Worm (Caenorhabditis elegans): ENCODE measurements around the gene C06A6.7.

The C06A6.7 gene

ce11 chrIV:7879017-7879416 lies 40.7 kb upstream of the C06A6.7 start, which contains the start of gene srt-73:
Gene srt-73 (plus strand): TSS chrIV:7879317.
- TF ChIP-seq somi-1 (GFP tag; optimal IDR thresholded peaks at IDR 0.05) (no peak), Y53F4B.3 (GFP tag; IDR thresholded peaks at IDR 0.05) (no peak), tbx-9 (tag; optimal IDR thresholded peaks at IDR 0.05; ENCODE audit: borderline replicate concordance) (no peak), pbrm-1 (GFP tag; IDR thresholded peaks at IDR 0.05) (no peak), bed-2 (GFP tag; IDR thresholded peaks at IDR 0.05) (no peak), unc-62 (GFP tag; optimal IDR thresholded peaks at IDR 0.05) (no peak), ccch-3 (GFP tag; optimal IDR thresholded peaks at IDR 0.05) (no peak), sea-2 (GFP tag; IDR thresholded peaks at IDR 0.05) (no peak), nhr-179 (tag; optimal IDR thresholded peaks at IDR 0.05) (no peak), F23B12.7 (tag; optimal IDR thresholded peaks at IDR 0.05; ENCODE audit: insufficient read depth) (no peak), F52B5.7 (tag; optimal IDR thresholded peaks at IDR 0.05) (no peak), cebp-1 (GFP tag; IDR thresholded peaks at IDR 0.05) (no peak), cebp-1 (tag; optimal IDR thresholded peaks at IDR 0.05) (no peak), F39B2.1 (GFP tag; IDR thresholded peaks at IDR 0.05) (no peak), lin-35 (GFP tag; optimal IDR thresholded peaks at IDR 0.05) (no peak), Y56A3A.18 (GFP tag; IDR thresholded peaks at IDR 0.05) (no peak), nhr-120 (GFP tag; IDR thresholded peaks at IDR 0.05) (no peak)

DNA sequence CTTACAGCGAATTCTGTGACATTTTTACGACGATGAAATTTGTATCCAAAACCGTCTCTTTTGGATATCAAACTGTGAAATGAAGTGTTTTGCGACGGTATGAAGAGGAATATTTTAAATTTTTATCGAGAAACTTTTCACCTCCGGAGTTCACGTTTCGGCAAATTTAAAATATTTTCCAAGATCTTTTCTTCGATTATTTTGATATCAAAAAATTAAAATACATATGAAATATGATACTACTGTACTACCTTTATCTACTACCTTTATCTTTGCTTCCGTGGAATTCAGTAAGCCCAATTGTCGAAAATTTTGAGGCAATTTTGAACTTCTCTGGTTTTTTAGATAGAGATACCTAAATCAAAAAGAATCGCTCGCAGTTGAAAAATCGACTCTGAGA lies 39.5 kb upstream of the C06A6.7 start, which contains the start of gene kin-26:
Gene kin-26, minus strand, starts transcription at position 101 of the 400 bp plus-strand sequence.
- no peak for TF ChIP-seq let-607 (tag; optimal IDR thresholded peaks at IDR 0.05)
- no peak for TF ChIP-seq B0336.3 (GFP tag; IDR thresholded peaks at IDR 0.05)
- no peak for TF ChIP-seq madf-3 (GFP tag; IDR thresholded peaks at IDR 0.05)
- no peak for TF ChIP-seq F49E8.2 (tag; optimal IDR thresholded peaks at IDR 0.05; ENCODE audit: insufficient read depth)
- TF ChIP-seq chd-7 (tag; optimal IDR thresholded peaks at IDR 0.05): no peak
- TF ChIP-seq xnd-1 (tag; optimal IDR thresholded peaks at IDR 0.05): no peak
- no peak for TF ChIP-seq let-526 (GFP tag; IDR thresholded peaks at IDR 0.05)
- no peak for TF ChIP-seq egl-18 (GFP tag; IDR thresholded peaks at IDR 0.05)
- TF ChIP-seq zim-3 (tag; optimal IDR thresholded peaks at IDR 0.05): no peak
- no peak for TF ChIP-seq ztf-28 (GFP tag; IDR thresholded peaks at IDR 0.05)

ce11 chrIV:7877255-7877654 lies 38.9 kb upstream of the C06A6.7 start:
- TF ChIP-seq unc-130 (GFP tag; optimal IDR thresholded peaks at IDR 0.05) (no peak), lag-1 (GFP tag; IDR thresholded peaks at IDR 0.05) (no peak), ceh-40 (GFP tag; IDR thresholded peaks at IDR 0.05) (no peak), nhr-90 (tag; optimal IDR thresholded peaks at IDR 0.05) (no peak)

ce11 chrIV:7870451-7870850 lies 32.1 kb upstream of the C06A6.7 start, which contains the start of gene T06C10.3:
Gene T06C10.3 (plus strand): TSS chrIV:7870751.
- TF ChIP-seq hsf-1 (GFP tag; IDR thresholded peaks at IDR 0.05) (no peak), cebp-1 (GFP tag; IDR thresholded peaks at IDR 0.05) (no peak), cebp-1 (tag; optimal IDR thresholded peaks at IDR 0.05) (no peak), efl-1 (GFP tag; optimal IDR thresholded peaks at IDR 0.05) (no peak), D2030.7 (GFP tag; IDR thresholded peaks at IDR 0.05) (no peak), K11D2.4 (GFP tag; IDR thresholded peaks at IDR 0.05) (no peak), ets-4 (GFP tag; optimal IDR thresholded peaks at IDR 0.05) (no peak), madf-8 (GFP tag; conservative IDR thresholded peaks at IDR 0.05) (no peak), atf-7 (tag; optimal IDR thresholded peaks at IDR 0.05) (no peak), attf-5 (GFP tag; optimal IDR thresholded peaks at IDR 0.05) (no peak), hlh-26 (GFP tag; conservative IDR thresholded peaks at IDR 0.05) (no peak), ztf-3 (GFP tag; optimal IDR thresholded peaks at IDR 0.05) (no peak), nfya-1 (tag; optimal IDR thresholded peaks at IDR 0.05; ENCODE audit: borderline replicate concordance, insufficient read depth) (no peak), unc-62 (GFP tag; optimal IDR thresholded peaks at IDR 0.05) (no peak), nhr-120 (GFP tag; IDR thresholded peaks at IDR 0.05) (no peak), chd-7 (tag; optimal IDR thresholded peaks at IDR 0.05) (no peak)
